Fruit fly (Drosophila melanogaster) S2 (cell line): Measurements from ENCODE around the gene CG11600.

ENCODE experiments used
- CG8478 ChIP-seq: fragments of >200 bp; optimal IDR thresholded peaks from 2 replicates; lab custom pipeline; 2018
- CTCF ChIP-seq, 2 experiments: fragments of >200 bp; optimal IDR thresholded peaks; 2 replicates each; lab custom pipeline; 2018

- TF ChIP-seq CTCF (optimal IDR thresholded peaks at IDR 0.05; lab: Kevin White, UChicago) = no peak
- no peak for TF ChIP-seq CG8478
Measured at dm6 chr3R:12634617-12635016, 1.7 kb upstream of the CG11600 start, which contains the start of gene CG11598.
